Fruit fly (Drosophila melanogaster) whole organism, pupa: Measurements from ENCODE around the gene CG43094.

Experiments
- CG14655 ChIP-seq: fragments of 200-800 bp; sonication (Bioruptor generic); optimal IDR thresholded peaks from 3 replicates; lab custom pipeline; 2017; ENCODE audit warnings: mild to moderate bottlenecking, missing biosample characterization, missing genetic modification reagents, missing genetic modification characterization
- CG17806 ChIP-seq: fragments of 200-800 bp; sonication (Bioruptor generic); optimal IDR thresholded peaks from 2 replicates; lab custom pipeline; 2018; ENCODE audit warnings: missing biosample characterization, mild to moderate bottlenecking, missing genetic modification characterization, moderate library complexity
- EcR ChIP-seq: fragments of 200-800 bp; sonication (Bioruptor generic); optimal IDR thresholded peaks from 3 replicates; lab custom pipeline; 2019; ENCODE audit warnings: missing biosample characterization, missing genetic modification characterization, mild to moderate bottlenecking, moderate library complexity, missing genetic modification reagents

- TF ChIP-seq CG14655 (GFP tag; lab: Kevin White, UChicago) (no peak), CG17806 (tag; lab: Kevin White, UChicago) (no peak), EcR (no peak)
Measured at dm6 chr3R:22751111-22751510, 19.7 kb downstream of the CG43094 start.
